Worm (Caenorhabditis elegans) whole organism, L1 larva: Measurements from ENCODE around the gene T06E6.10.

Experiments used
- dpl-1 ChIP-seq, 3 experiments: fragments of 150-350 bp in 2 of 3; sonication (generic microtip) in 1 of 3; optimal IDR thresholded peaks; 2 replicates each; lab custom pipeline; 2014 to 2017; ENCODE audit warnings: missing biosample characterization in 3 of 3, missing genetic modification characterization in 3 of 3, missing genetic modification reagents in 3 of 3
- egl-13 ChIP-seq: sonication (generic microtip); optimal IDR thresholded peaks from 2 replicates; lab custom pipeline; 2016; ENCODE audit warnings: missing genotype, missing genetic modification reagents, missing genetic modification characterization, missing compliant biosample characterization
- fkh-4 ChIP-seq: sonication (generic microtip); optimal IDR thresholded peaks from 2 replicates; lab custom pipeline; 2016; ENCODE audit warnings: missing compliant biosample characterization, missing genetic modification characterization, borderline replicate concordance
- fos-1 ChIP-seq: fragments of 150-350 bp; optimal IDR thresholded peaks from 2 replicates; lab custom pipeline; 2014; ENCODE audit warnings: missing biosample characterization, missing genetic modification characterization
- lsy-2 ChIP-seq, 2 experiments: fragments of 150-350 bp; optimal IDR thresholded peaks; 2 replicates each; lab custom pipeline; 2014; ENCODE audit warnings: missing biosample characterization in 2 of 2, missing genetic modification characterization in 2 of 2
- skn-1 ChIP-seq: fragments of 150-350 bp; optimal IDR thresholded peaks from 2 replicates; lab custom pipeline; 2014; ENCODE audit warnings: missing biosample characterization, missing genetic modification characterization
- sptf-1 ChIP-seq: fragments of 150-350 bp; optimal IDR thresholded peaks from 2 replicates; lab custom pipeline; 2014; ENCODE audit warnings: missing biosample characterization, missing genetic modification characterization
- ztf-4 ChIP-seq: fragments of 150-350 bp; optimal IDR thresholded peaks from 2 replicates; lab custom pipeline; 2014; ENCODE audit warnings: missing biosample characterization, missing genetic modification characterization

DNA sequence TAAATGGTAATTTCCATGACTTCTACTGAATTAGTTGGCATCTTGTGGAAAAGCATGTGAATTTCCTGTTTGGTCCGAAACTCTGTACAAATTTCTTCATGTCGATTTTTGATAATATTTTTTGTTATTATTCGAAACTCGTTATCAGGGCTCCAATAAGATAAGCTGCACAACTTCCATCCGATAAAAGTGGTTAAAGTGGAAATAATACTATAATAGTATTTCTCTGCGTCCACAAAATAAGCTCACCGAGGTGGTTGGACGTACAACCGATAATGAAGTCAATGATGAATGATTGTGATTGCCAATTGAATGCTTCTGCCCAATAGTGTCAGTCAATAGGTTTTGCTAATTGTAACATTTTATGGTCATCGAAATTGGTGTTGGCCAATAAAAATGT, 30.5 kb downstream of the T06E6.10 start, which contains the start of gene T26H5.4:
- no peak for TF ChIP-seq skn-1 (tag; lab: Kevin White, UChicago)
- no peak for TF ChIP-seq ztf-4 (tag; lab: Kevin White, UChicago)
- TF ChIP-seq fos-1 (tag; lab: Kevin White, UChicago) = no peak
- no peak for TF ChIP-seq sptf-1 (tag; lab: Kevin White, UChicago)
- no peak for TF ChIP-seq lsy-2 (tag; optimal IDR thresholded peaks at IDR 0.05; lab: Kevin White, UChicago)
- no peak for TF ChIP-seq dpl-1 (GFP tag; optimal IDR thresholded peaks at IDR 0.05; lab: Kevin White, UChicago)
- no peak for TF ChIP-seq egl-13
- no peak for TF ChIP-seq fkh-4
